Fruit fly (Drosophila melanogaster): ENCODE data around the gene Srg3.

DNA sequence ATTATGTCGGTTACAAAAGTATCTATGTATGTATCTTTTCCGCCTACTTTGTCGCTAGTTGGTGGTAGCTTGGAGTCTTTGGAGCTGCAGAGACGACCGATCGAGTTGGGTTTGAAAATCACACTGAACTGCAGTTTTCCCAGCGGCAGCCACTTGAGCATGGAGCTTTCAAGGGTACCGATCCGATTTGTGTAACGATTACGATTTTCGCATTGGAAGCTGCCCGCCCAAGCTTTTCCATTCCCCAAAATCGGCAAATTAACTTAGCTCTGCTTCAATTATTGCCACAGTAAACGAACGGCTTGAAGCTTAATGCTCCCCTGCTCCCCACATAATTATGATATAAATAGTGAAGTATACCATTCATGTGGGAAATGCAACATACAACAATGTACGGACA lies 46.1 kb downstream of the Srg3 start, which contains the start of gene CG32036:
- no peak for TF ChIP-seq insv (optimal IDR thresholded peaks at IDR 0.05)
- no peak for TF ChIP-seq psq (optimal IDR thresholded peaks at IDR 0.05)
- TF ChIP-seq Sin3A (optimal IDR thresholded peaks at IDR 0.05), result no peak

All from Kc167 (cell line).